Worm (Caenorhabditis elegans) whole organism, young adult: ENCODE measurements around the gene gfi-1.

ENCODE experiments used
- B0019.2 ChIP-seq: fragments of 200-800 bp; sonication (Bioruptor generic); conservative IDR thresholded peaks from 2 replicates; pipeline ENCODE4 v1.3.6; 2022; ENCODE audit warnings: missing genetic modification reagents, missing genetic modification characterization, missing compliant biosample characterization
- B0261.1 ChIP-seq: sonication (generic microtip); optimal IDR thresholded peaks from 2 replicates; lab custom pipeline; 2016; ENCODE audit warnings: mild to moderate bottlenecking, missing genetic modification characterization, moderate library complexity, missing compliant biosample characterization
- B0336.3 ChIP-seq: fragments of 200-800 bp; sonication (Bioruptor generic); IDR thresholded peaks from 2 replicates; pipeline ENCODE4 v1.3.6; 2022; ENCODE audit warnings: missing genetic modification characterization, missing compliant biosample characterization
- C17E4.6 ChIP-seq: fragments of 200-800 bp; sonication (Bioruptor generic); IDR thresholded peaks from 2 replicates; pipeline ENCODE4 v1.3.6; 2022; ENCODE audit warnings: missing genetic modification reagents, missing genetic modification characterization, missing compliant biosample characterization
- F23B12.7 ChIP-seq: sonication (generic microtip); optimal IDR thresholded peaks from 2 replicates; lab custom pipeline; 2017; ENCODE audit warnings: missing genetic modification characterization, mild to moderate bottlenecking, missing compliant biosample characterization, antibody characterized with exemption, moderate library complexity; ENCODE audit not compliant: insufficient read depth
- F37B4.10 ChIP-seq: fragments of 200-800 bp; sonication (Bioruptor generic); IDR thresholded peaks from 2 replicates; pipeline ENCODE4 v1.3.6; 2022; ENCODE audit warnings: missing genetic modification characterization, missing compliant biosample characterization
- F39B2.1 ChIP-seq: fragments of 200-800 bp; sonication (Bioruptor generic); IDR thresholded peaks from 2 replicates; pipeline ENCODE4 v1.3.6; 2022; ENCODE audit warnings: missing genetic modification reagents, missing genetic modification characterization, missing compliant biosample characterization
- F57A8.1 ChIP-seq: fragments of 200-800 bp; sonication (Bioruptor generic); optimal IDR thresholded peaks from 2 replicates; lab custom pipeline; 2018; ENCODE audit warnings: mild to moderate bottlenecking, missing genetic modification characterization, moderate library complexity, missing compliant biosample characterization
- F57C9.4 ChIP-seq: sonication (generic microtip); optimal IDR thresholded peaks from 2 replicates; lab custom pipeline; 2017; ENCODE audit warnings: mild to moderate bottlenecking, missing genetic modification characterization, missing compliant biosample characterization
- ZK185.1 ChIP-seq: sonication (generic microtip); optimal IDR thresholded peaks from 2 replicates; lab custom pipeline; 2016; ENCODE audit warnings: mild to moderate bottlenecking, missing genetic modification characterization, missing compliant biosample characterization; ENCODE audit not compliant: poor library complexity, severe bottlenecking
- akir-1 ChIP-seq: fragments of 200-800 bp; sonication (Bioruptor generic); optimal IDR thresholded peaks from 2 replicates; lab custom pipeline; 2018; ENCODE audit warnings: mild to moderate bottlenecking, missing genetic modification characterization, moderate library complexity, missing compliant biosample characterization
- atf-7 ChIP-seq: sonication (generic microtip); optimal IDR thresholded peaks from 2 replicates; lab custom pipeline; 2017; ENCODE audit warnings: mild to moderate bottlenecking, missing genetic modification characterization, missing compliant biosample characterization
- attf-3 ChIP-seq: fragments of 200-800 bp; sonication (Bioruptor generic); conservative IDR thresholded peaks from 2 replicates; pipeline ENCODE4 v1.3.6; 2022; ENCODE audit warnings: missing genetic modification reagents, missing genetic modification characterization, missing compliant biosample characterization
- ccch-3 ChIP-seq: fragments of 200-800 bp; sonication (Bioruptor generic); optimal IDR thresholded peaks from 2 replicates; lab custom pipeline; 2018; ENCODE audit warnings: mild to moderate bottlenecking, missing genetic modification characterization, missing compliant biosample characterization
- cebp-2 ChIP-seq: fragments of 200-800 bp; sonication (Bioruptor generic); IDR thresholded peaks from 2 replicates; pipeline ENCODE4 v1.3.6; 2022; ENCODE audit warnings: missing genetic modification characterization, missing compliant biosample characterization
- dox-1 ChIP-seq: fragments of 200-800 bp; sonication (Bioruptor generic); IDR thresholded peaks from 2 replicates; pipeline ENCODE4 v1.3.6; 2022; ENCODE audit warnings: missing genetic modification reagents, missing genetic modification characterization, missing compliant biosample characterization
- egrh-3 ChIP-seq: fragments of 200-800 bp; sonication (Bioruptor generic); IDR thresholded peaks from 2 replicates; pipeline ENCODE4 v1.3.6; 2022; ENCODE audit warnings: missing genetic modification reagents, missing genetic modification characterization, missing compliant biosample characterization
- hrde-1 ChIP-seq: sonication (generic microtip); optimal IDR thresholded peaks from 2 replicates; lab custom pipeline; 2016; ENCODE audit warnings: missing genetic modification characterization, mild to moderate bottlenecking, missing compliant biosample characterization, moderate library complexity, missing genotype, missing genetic modification reagents, borderline replicate concordance
- lag-1 ChIP-seq: fragments of 200-800 bp; sonication (Bioruptor generic); IDR thresholded peaks from 2 replicates; pipeline ENCODE4 v1.3.6; 2022; ENCODE audit warnings: missing genetic modification reagents, missing genetic modification characterization, missing compliant biosample characterization
- lin-26 ChIP-seq: fragments of 200-800 bp; sonication (Bioruptor generic); IDR thresholded peaks from 2 replicates; pipeline ENCODE4 v1.3.6; 2022; ENCODE audit warnings: missing genetic modification reagents, missing genetic modification characterization, missing compliant biosample characterization
- lin-35 ChIP-seq, 3 experiments: fragments of 150-350 bp in 2 of 3; sonication (generic microtip) in 1 of 3; optimal IDR thresholded peaks; 2 replicates each; lab custom pipeline; 2014 to 2018; ENCODE audit warnings: missing biosample characterization in 3 of 3, missing genetic modification characterization in 3 of 3, missing genetic modification reagents in 3 of 3
- lin-40 ChIP-seq: sonication (generic microtip); optimal IDR thresholded peaks from 2 replicates; lab custom pipeline; 2016; ENCODE audit warnings: missing genetic modification characterization, mild to moderate bottlenecking, missing compliant biosample characterization, missing genotype, missing genetic modification reagents
- nfya-1 ChIP-seq: sonication (generic microtip); optimal IDR thresholded peaks from 2 replicates; lab custom pipeline; 2017; ENCODE audit warnings: antibody characterized with exemption, missing compliant biosample characterization, missing genetic modification characterization, borderline replicate concordance; ENCODE audit not compliant: insufficient read depth
- nhr-179 ChIP-seq: sonication (generic microtip); optimal IDR thresholded peaks from 2 replicates; lab custom pipeline; 2016; ENCODE audit warnings: mild to moderate bottlenecking, missing genetic modification characterization, missing compliant biosample characterization
- nhr-80 ChIP-seq: sonication (generic microtip); optimal IDR thresholded peaks from 2 replicates; lab custom pipeline; 2016; ENCODE audit warnings: missing genetic modification characterization, missing compliant biosample characterization
- rcor-1 ChIP-seq: fragments of 200-800 bp; sonication (Bioruptor generic); IDR thresholded peaks from 2 replicates; pipeline ENCODE4 v1.3.6; 2022; ENCODE audit warnings: missing genetic modification reagents, missing genetic modification characterization, missing compliant biosample characterization
- rpc-1 ChIP-seq, 2 experiments: fragments of 150-350 bp in 1 of 2; sonication (generic microtip) in 1 of 2; optimal IDR thresholded peaks; 2 replicates each; lab custom pipeline; 2014 to 2018; ENCODE audit warnings: missing biosample characterization in 1 of 2, missing genetic modification characterization in 1 of 2, missing genetic modification reagents in 1 of 2, missing genotype in 1 of 2
- tbp1 ChIP-seq: fragments of 200-800 bp; sonication (Bioruptor generic); optimal IDR thresholded peaks from 2 replicates; lab custom pipeline; 2018; ENCODE audit warnings: mild to moderate bottlenecking, missing genetic modification characterization, missing compliant biosample characterization
- tbx-9 ChIP-seq: sonication (generic microtip); optimal IDR thresholded peaks from 2 replicates; lab custom pipeline; 2016; ENCODE audit warnings: borderline replicate concordance, missing genetic modification characterization, inconsistent platforms, missing compliant biosample characterization
- zfh-2 ChIP-seq: fragments of 200-800 bp; sonication (Bioruptor generic); conservative IDR thresholded peaks from 2 replicates; pipeline ENCODE4 v1.3.6; 2022; ENCODE audit warnings: missing genetic modification reagents, missing genetic modification characterization, missing compliant biosample characterization
- zim-3 ChIP-seq: sonication (generic microtip); optimal IDR thresholded peaks from 2 replicates; lab custom pipeline; 2017; ENCODE audit warnings: mild to moderate bottlenecking, missing genetic modification characterization, moderate library complexity, missing compliant biosample characterization

The gfi-1 gene

DNA sequence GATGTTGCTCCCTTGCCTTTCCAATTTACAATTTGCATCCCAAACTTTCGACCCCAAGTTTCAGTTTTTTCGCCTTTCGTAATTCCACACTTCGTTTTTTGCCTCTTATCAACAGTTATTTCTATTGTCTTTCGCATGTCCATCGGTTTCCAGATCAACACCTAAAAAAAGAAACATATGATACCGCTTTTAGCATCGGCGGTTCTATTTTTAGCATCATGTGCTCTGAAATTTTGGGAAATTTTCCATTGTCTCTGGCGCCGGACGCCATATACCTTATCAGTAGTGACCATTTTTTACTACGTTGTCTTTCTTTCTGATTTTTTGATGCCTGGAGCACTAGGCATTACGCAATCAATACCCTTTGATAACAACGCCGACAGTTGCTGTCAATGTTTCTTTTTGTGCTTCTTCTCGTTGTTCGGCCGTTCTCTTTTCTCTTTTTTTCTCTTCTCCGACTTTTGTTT is 43.7 kb downstream of the gfi-1 start, which contains the start of gene bcl-11 (continued):
- TF ChIP-seq F57A8.1 (GFP tag; lab: Kevin White, UChicago) (no peak), nhr-80 (peak; percentile 90), ccch-3 (GFP tag; lab: Kevin White, UChicago) (no peak), cebp-2 (GFP tag; lab: Robert Waterston, UW) (no peak), B0019.2 (GFP tag; lab: Robert Waterston, UW) (no peak), lag-1 (GFP tag; lab: Robert Waterston, UW) (no peak), tbp1 (GFP tag; lab: Kevin White, UChicago) (no peak), egrh-3 (GFP tag; lab: Robert Waterston, UW) (no peak), B0261.1 (no peak), lin-40 (tag; lab: Kevin White, UChicago) (no peak), tbx-9 (tag; lab: Kevin White, UChicago) (no peak), akir-1 (GFP tag; lab: Kevin White, UChicago) (no peak)
- TF ChIP-seq, all 124 proteins: peak for 5

ce11 chrV:6355412-6355811 is 44.3 kb downstream of the gfi-1 start:
- TF ChIP-seq rpc-1 (optimal IDR thresholded peaks at IDR 0.05; lab: Kevin White, UChicago) (no peak), rpc-1 (tag; optimal IDR thresholded peaks at IDR 0.05; lab: Kevin White, UChicago) (no peak), dox-1 (GFP tag; lab: Robert Waterston, UW) (peak; percentile 33; the same call in 1 of the 2 replicates), zfh-2 (GFP tag; lab: Robert Waterston, UW) (peak; percentile 87)

DNA sequence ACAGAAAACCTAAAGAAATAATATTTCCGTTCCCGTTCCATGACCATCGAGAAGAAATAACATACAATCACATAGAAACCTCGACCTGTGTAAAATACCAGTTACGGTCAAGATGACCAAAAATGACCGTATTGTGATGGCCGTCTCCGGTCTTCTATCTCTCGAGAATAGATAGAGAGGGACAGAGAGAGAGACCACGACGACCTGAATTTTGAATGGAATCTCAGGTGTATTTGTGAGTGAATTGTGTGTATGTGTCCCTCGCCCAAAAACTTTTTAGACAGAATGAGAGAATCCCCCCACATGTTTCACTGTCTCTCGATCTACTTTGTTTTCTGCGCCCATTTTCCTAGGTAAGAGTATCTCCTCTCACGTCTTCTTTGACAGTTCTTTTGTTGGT is 44.9 kb downstream of the gfi-1 start:
- TF ChIP-seq F57C9.4 (tag; lab: Kevin White, UChicago), result no peak
- no peak for TF ChIP-seq lin-35 (GFP tag; optimal IDR thresholded peaks at IDR 0.05; lab: Kevin White, UChicago)
- no peak for TF ChIP-seq nhr-179 (tag; lab: Kevin White, UChicago)
- TF ChIP-seq atf-7 (tag; lab: Kevin White, UChicago), result no peak
- no peak for TF ChIP-seq rcor-1

DNA sequence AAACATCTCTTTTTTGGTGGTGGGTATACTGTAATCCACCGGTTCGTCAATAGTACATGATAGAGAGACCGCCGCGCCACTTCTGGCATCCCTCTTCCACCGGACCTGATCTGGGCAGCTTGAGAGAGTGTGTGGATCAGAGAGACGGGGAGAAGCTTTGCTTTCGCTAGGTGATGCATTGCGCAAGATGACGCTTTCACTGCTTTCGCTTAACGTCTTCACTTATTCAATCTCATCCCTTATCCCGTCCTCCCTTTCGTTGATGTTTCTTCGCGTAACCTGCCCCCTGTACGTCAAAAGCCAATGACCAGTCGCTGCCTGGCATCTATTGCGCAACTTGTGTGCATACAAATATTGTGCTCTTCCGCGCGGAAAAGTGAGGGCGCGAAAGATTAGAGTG is 45.5 kb downstream of the gfi-1 start:
- TF ChIP-seq zfh-2 (GFP tag; lab: Robert Waterston, UW), result peak; percentile 50
- 0 out of 2 replicates have a peak, but pooled peaks have one; percentile 21 for TF ChIP-seq dox-1 (GFP tag; lab: Robert Waterston, UW)
- no peak for TF ChIP-seq lin-26 (GFP tag; lab: Robert Waterston, UW)
- TF ChIP-seq tbp1 (GFP tag; lab: Kevin White, UChicago), result no peak
- TF ChIP-seq C17E4.6, result no peak
- no peak for TF ChIP-seq ccch-3 (GFP tag; lab: Kevin White, UChicago)
- TF ChIP-seq F37B4.10 (GFP tag; lab: Robert Waterston, UW), result no peak
- TF ChIP-seq F23B12.7 (tag; lab: Kevin White, UChicago), result no peak
- TF ChIP-seq B0336.3 (GFP tag; lab: Robert Waterston, UW), result no peak

ce11 chrV:6353182-6353780 is 46.5 kb downstream of the gfi-1 start:
- TF ChIP-seq F39B2.1 (GFP tag; lab: Robert Waterston, UW) (no peak), zfh-2 (GFP tag; lab: Robert Waterston, UW) (0 out of 2 replicates have a peak, but pooled peaks have one; percentile 7), nhr-80 (no peak), lin-35 (GFP tag; optimal IDR thresholded peaks at IDR 0.05; lab: Kevin White, UChicago) (no peak), attf-3 (GFP tag; lab: Robert Waterston, UW) (no peak), nfya-1 (tag; lab: Kevin White, UChicago) (no peak), hrde-1 (tag; lab: Kevin White, UChicago) (no peak), zim-3 (tag; lab: Kevin White, UChicago) (no peak), ZK185.1 (tag; lab: Kevin White, UChicago) (no peak)
